Fruit fly (Drosophila melanogaster) whole organism, embryonic: Measurements from ENCODE around the gene Gr22c.
A peak's percentile ranks its signal among the peaks of the same experiment; 100 is the strongest.

Experiments
- Abd-B ChIP-seq: fragments of 200-800 bp; sonication (Bioruptor generic); optimal IDR thresholded peaks from 2 replicates; lab custom pipeline; 2018; ENCODE audit warnings: missing biosample characterization, mild to moderate bottlenecking, missing genetic modification characterization, moderate library complexity
- Asciz ChIP-seq: fragments of 200-800 bp; sonication (Bioruptor generic); optimal IDR thresholded peaks from 2 replicates; lab custom pipeline; 2017; ENCODE audit warnings: missing biosample characterization, mild to moderate bottlenecking, missing genetic modification characterization, missing genetic modification reagents
- Blimp-1 ChIP-seq: fragments of 200-800 bp; sonication (Bioruptor generic); optimal IDR thresholded peaks from 3 replicates; lab custom pipeline; 2018; ENCODE audit warnings: missing biosample characterization, missing genetic modification characterization, mild to moderate bottlenecking, moderate library complexity, missing genetic modification reagents
- Bteb2 ChIP-seq: fragments of 200-800 bp; sonication (Bioruptor generic); optimal IDR thresholded peaks from 2 replicates; lab custom pipeline; 2016; ENCODE audit warnings: missing biosample characterization, missing genetic modification characterization
- CG10543 ChIP-seq: fragments of 200-800 bp; sonication (Bioruptor generic); optimal IDR thresholded peaks from 3 replicates; lab custom pipeline; 2017; ENCODE audit warnings: missing biosample characterization, mild to moderate bottlenecking, missing genetic modification characterization, moderate library complexity
- CG10979 ChIP-seq: fragments of 200-800 bp; sonication (Bioruptor generic); optimal IDR thresholded peaks from 2 replicates; lab custom pipeline; 2018; ENCODE audit warnings: missing biosample characterization, mild to moderate bottlenecking, missing genetic modification characterization, moderate library complexity
- CG12299 ChIP-seq: fragments of 200-800 bp; sonication (Bioruptor generic); optimal IDR thresholded peaks from 2 replicates; lab custom pipeline; 2018; ENCODE audit warnings: missing biosample characterization, mild to moderate bottlenecking, missing genetic modification characterization
- CG1602 ChIP-seq: fragments of 200-800 bp; sonication (Bioruptor generic); optimal IDR thresholded peaks from 3 replicates; lab custom pipeline; 2016; ENCODE audit warnings: missing biosample characterization, missing genetic modification characterization
- CG17328 ChIP-seq: fragments of 200-800 bp; sonication (Bioruptor generic); IDR thresholded peaks from 2 replicates; pipeline ENCODE4 v1.3.6; 2022; ENCODE audit warnings: missing biosample characterization, missing genetic modification characterization
- CG17385 ChIP-seq: fragments of 200-800 bp; sonication (Bioruptor generic); optimal IDR thresholded peaks from 3 replicates; lab custom pipeline; 2018; ENCODE audit warnings: missing biosample characterization, mild to moderate bottlenecking, missing genetic modification characterization
- CG30403 ChIP-seq: fragments of 200-800 bp; sonication (Bioruptor generic); optimal IDR thresholded peaks from 3 replicates; lab custom pipeline; 2016; ENCODE audit warnings: missing biosample characterization, missing genetic modification characterization
- CG3065 ChIP-seq: fragments of 200-800 bp; sonication (Bioruptor generic); optimal IDR thresholded peaks from 2 replicates; lab custom pipeline; 2016; ENCODE audit warnings: missing biosample characterization, missing genetic modification characterization
- CG31441 ChIP-seq: fragments of 200-800 bp; sonication (Bioruptor generic); IDR thresholded peaks from 2 replicates; pipeline ENCODE4 v1.3.6; 2022; ENCODE audit warnings: missing biosample characterization, missing genetic modification characterization
- CG32772 ChIP-seq: fragments of 200-800 bp; sonication (Bioruptor generic); IDR thresholded peaks from 2 replicates; pipeline ENCODE4 v1.3.6; 2022; ENCODE audit warnings: missing biosample characterization, missing genetic modification characterization
- CG34376 ChIP-seq: fragments of 200-800 bp; sonication (Bioruptor generic); optimal IDR thresholded peaks from 2 replicates; lab custom pipeline; 2018; ENCODE audit warnings: missing biosample characterization, mild to moderate bottlenecking, missing genetic modification characterization
- CG3726 ChIP-seq: fragments of 200-800 bp; sonication (Bioruptor generic); IDR thresholded peaks from 3 replicates; pipeline ENCODE4, ENCODE4 v1.3.6; 2022; ENCODE audit warnings: missing biosample characterization, missing genetic modification characterization
- CG3847 ChIP-seq: fragments of 200-800 bp; sonication (Bioruptor generic); IDR thresholded peaks from 2 replicates; pipeline ENCODE4 v1.3.6; 2022; ENCODE audit warnings: missing biosample characterization, missing genetic modification characterization
- CG4404 ChIP-seq: fragments of 200-800 bp; sonication (Bioruptor generic); IDR thresholded peaks from 2 replicates; pipeline ENCODE4 v1.3.6; 2022; ENCODE audit warnings: missing biosample characterization, missing genetic modification characterization
- CG6765 ChIP-seq: fragments of 200-800 bp; sonication (Bioruptor generic); optimal IDR thresholded peaks from 3 replicates; lab custom pipeline; 2017; ENCODE audit warnings: missing biosample characterization, mild to moderate bottlenecking, missing genetic modification characterization
- CG6854 ChIP-seq: fragments of 200-800 bp; sonication (Bioruptor generic); optimal IDR thresholded peaks from 3 replicates; lab custom pipeline; 2017; ENCODE audit warnings: missing biosample characterization, mild to moderate bottlenecking, missing genetic modification characterization
- CG7928 ChIP-seq: fragments of 200-800 bp; sonication (Bioruptor generic); optimal IDR thresholded peaks from 2 replicates; lab custom pipeline; 2017; ENCODE audit warnings: missing biosample characterization, mild to moderate bottlenecking, missing genetic modification characterization
- CG9797 ChIP-seq: fragments of 200-800 bp; sonication (Bioruptor generic); optimal IDR thresholded peaks from 3 replicates; lab custom pipeline; 2018; ENCODE audit warnings: missing biosample characterization, mild to moderate bottlenecking, missing genetic modification characterization
- CG9876 ChIP-seq: fragments of 200-800 bp; sonication (Bioruptor generic); optimal IDR thresholded peaks from 2 replicates; lab custom pipeline; 2016; ENCODE audit warnings: missing biosample characterization, missing genetic modification characterization
- CTCF ChIP-seq: fragments of 200-800 bp; sonication (Bioruptor generic); optimal IDR thresholded peaks from 2 replicates; lab custom pipeline; 2017; ENCODE audit warnings: missing biosample characterization, mild to moderate bottlenecking, missing genetic modification characterization, moderate library complexity
- Dref ChIP-seq: fragments of 200-800 bp; sonication (Bioruptor generic); IDR thresholded peaks from 2 replicates; pipeline ENCODE4 v1.3.6; 2022; ENCODE audit warnings: missing biosample characterization, missing genetic modification characterization
- E2f2 ChIP-seq: fragments of 200-800 bp; sonication (Bioruptor generic); IDR thresholded peaks from 2 replicates; pipeline ENCODE4 v1.3.6; 2022; ENCODE audit warnings: missing biosample characterization, missing genetic modification characterization
- Hr3 ChIP-seq: fragments of 200-800 bp; sonication (Bioruptor generic); optimal IDR thresholded peaks from 3 replicates; lab custom pipeline; 2016; ENCODE audit warnings: missing biosample characterization, missing genetic modification characterization
- MESR4 ChIP-seq: fragments of 200-800 bp; sonication (Bioruptor generic); optimal IDR thresholded peaks from 2 replicates; lab custom pipeline; 2018; ENCODE audit warnings: missing biosample characterization, mild to moderate bottlenecking, missing genetic modification characterization, moderate library complexity
- Mrtf ChIP-seq: fragments of 200-800 bp; sonication (Bioruptor generic); IDR thresholded peaks from 3 replicates; pipeline ENCODE4 v1.3.6; 2022; ENCODE audit warnings: missing biosample characterization, missing genetic modification characterization
- NC2β ChIP-seq: fragments of 200-800 bp; sonication (Bioruptor generic); optimal IDR thresholded peaks from 2 replicates; lab custom pipeline; 2016; ENCODE audit warnings: missing biosample characterization, missing genetic modification characterization
- Ravus ChIP-seq: fragments of 200-800 bp; sonication (Bioruptor generic); IDR thresholded peaks from 2 replicates; pipeline ENCODE4 v1.3.6; 2022; ENCODE audit warnings: missing biosample characterization, missing genetic modification characterization
- Rfx ChIP-seq: fragments of 200-800 bp; sonication (Bioruptor generic); IDR thresholded peaks from 2 replicates; pipeline ENCODE4 v1.3.6; 2022; ENCODE audit warnings: missing biosample characterization, missing genetic modification characterization
- Six4 ChIP-seq: fragments of 200-800 bp; sonication (Bioruptor generic); optimal IDR thresholded peaks from 2 replicates; lab custom pipeline; 2016; ENCODE audit warnings: missing biosample characterization, missing genetic modification characterization
- Sox100B ChIP-seq: fragments of 200-800 bp; sonication (Bioruptor generic); optimal IDR thresholded peaks from 3 replicates; lab custom pipeline; 2018; ENCODE audit warnings: missing biosample characterization, mild to moderate bottlenecking, missing genetic modification characterization
- Vsx1 ChIP-seq: fragments of 200-800 bp; sonication (Bioruptor generic); optimal IDR thresholded peaks from 2 replicates; lab custom pipeline; 2017; ENCODE audit warnings: missing biosample characterization, mild to moderate bottlenecking, missing genetic modification characterization, missing genetic modification reagents
- bcd ChIP-seq: fragments of 200-800 bp; sonication (Bioruptor generic); optimal IDR thresholded peaks from 2 replicates; lab custom pipeline; 2017; ENCODE audit warnings: missing biosample characterization, mild to moderate bottlenecking, missing genetic modification characterization
- bowl ChIP-seq: fragments of 200-800 bp; sonication (Bioruptor generic); IDR thresholded peaks from 2 replicates; pipeline ENCODE4 v1.3.6; 2022; ENCODE audit warnings: missing biosample characterization, missing genetic modification characterization
- cad ChIP-seq: fragments of >200 bp; optimal IDR thresholded peaks from 2 replicates; lab custom pipeline; 2017; ENCODE audit warnings: missing biosample characterization, missing genetic modification characterization
- dm ChIP-seq: fragments of 200-800 bp; sonication (Bioruptor generic); optimal IDR thresholded peaks from 3 replicates; lab custom pipeline; 2016; ENCODE audit warnings: missing biosample characterization, missing genetic modification characterization
- dmrt11E ChIP-seq: fragments of 200-800 bp; sonication (Bioruptor generic); optimal IDR thresholded peaks from 3 replicates; lab custom pipeline; 2018; ENCODE audit warnings: missing biosample characterization, mild to moderate bottlenecking, missing genetic modification characterization, moderate library complexity
- ewg ChIP-seq: fragments of 200-800 bp; sonication (Bioruptor generic); optimal IDR thresholded peaks from 3 replicates; lab custom pipeline; 2017; ENCODE audit warnings: mild to moderate bottlenecking, missing biosample characterization, missing genetic modification reagents, missing genetic modification characterization
- lbe ChIP-seq: fragments of 200-800 bp; sonication (Bioruptor generic); optimal IDR thresholded peaks from 2 replicates; lab custom pipeline; 2016; ENCODE audit warnings: missing biosample characterization, mild to moderate bottlenecking, missing genetic modification characterization
- lola ChIP-seq, 3 experiments: fragments of >200 bp in 2 of 3; fragments of 200-800 bp in 1 of 3; sonication (Bioruptor generic) in 1 of 3; optimal IDR thresholded peaks; 2 replicates each; lab custom pipeline; 2017 to 2019; ENCODE audit warnings: missing biosample characterization in 3 of 3, missing genetic modification characterization in 3 of 3, mild to moderate bottlenecking in 1 of 3, moderate library complexity in 1 of 3
- nom ChIP-seq: fragments of 200-800 bp; sonication (Bioruptor generic); optimal IDR thresholded peaks from 2 replicates; lab custom pipeline; 2017; ENCODE audit warnings: missing biosample characterization, missing genetic modification characterization, mild to moderate bottlenecking, moderate library complexity, missing genetic modification reagents
- sd ChIP-seq: fragments of 200-800 bp; sonication (Bioruptor generic); optimal IDR thresholded peaks from 3 replicates; lab custom pipeline; 2018; ENCODE audit warnings: missing biosample characterization, mild to moderate bottlenecking, missing genetic modification characterization, moderate library complexity
- seq ChIP-seq: fragments of 200-800 bp; sonication (Bioruptor generic); IDR thresholded peaks from 2 replicates; pipeline ENCODE4 v1.3.6; 2022; ENCODE audit warnings: missing biosample characterization, missing genetic modification characterization
- sob ChIP-seq: fragments of 200-800 bp; sonication (Bioruptor generic); IDR thresholded peaks from 2 replicates; pipeline ENCODE4 v1.3.6; 2022; ENCODE audit warnings: missing biosample characterization, missing genetic modification characterization
- sr ChIP-seq: fragments of 200-800 bp; sonication (Bioruptor generic); IDR thresholded peaks from 3 replicates; pipeline ENCODE4 v1.3.6; 2022; ENCODE audit warnings: missing biosample characterization, missing genetic modification characterization
- tx ChIP-seq: fragments of 200-800 bp; sonication (Bioruptor generic); optimal IDR thresholded peaks from 2 replicates; lab custom pipeline; 2016; ENCODE audit warnings: missing biosample characterization, missing genetic modification characterization
- wor ChIP-seq: fragments of 200-800 bp; sonication (Bioruptor generic); IDR thresholded peaks from 2 replicates; pipeline ENCODE4 v1.3.6; 2022; ENCODE audit warnings: missing biosample characterization, missing genetic modification characterization
- yki ChIP-seq: fragments of >200 bp; optimal IDR thresholded peaks from 3 replicates; lab custom pipeline; 2018

Gene Gr22c

dm6 chr2L:1837717-1838368 lies 46.2 kb upstream of the Gr22c start:
- TF ChIP-seq seq (GFP tag; lab: Robert Waterston, UW) = no peak
- TF ChIP-seq lola (GFP tag; optimal IDR thresholded peaks at IDR 0.05; lab: Kevin White, UChicago) = no peak
- no peak for TF ChIP-seq CG3726 (GFP tag; lab: Robert Waterston, UW)
- no peak for TF ChIP-seq Dref (GFP tag; lab: Robert Waterston, UW)
- no peak for TF ChIP-seq CG10979
- TF ChIP-seq ewg = peak; percentile 0
- peak; percentile 35 for TF ChIP-seq CG17385 (GFP tag; lab: Kevin White, UChicago)
- no peak for TF ChIP-seq CG9876 (GFP tag; lab: Kevin White, UChicago)
- TF ChIP-seq Ravus = no peak
- peak; percentile 4 for TF ChIP-seq tx (GFP tag; lab: Kevin White, UChicago)
- TF ChIP-seq yki = no peak
- TF ChIP-seq CG3847 (GFP tag; lab: Robert Waterston, UW) = 0 out of 2 replicates have a peak, but pooled peaks have one; percentile 31
- TF ChIP-seq sr (GFP tag; lab: Robert Waterston, UW) = no peak
- TF ChIP-seq Six4 = no peak
- TF ChIP-seq CG30403 (GFP tag; lab: Kevin White, UChicago) = no peak
- no peak for TF ChIP-seq NC2β (GFP tag; lab: Kevin White, UChicago)
- TF ChIP-seq Hr3 (GFP tag; lab: Kevin White, UChicago) = no peak
- TF ChIP-seq CG1602 (GFP tag; lab: Kevin White, UChicago) = no peak
- no peak for TF ChIP-seq Blimp-1 (GFP tag; lab: Kevin White, UChicago)
- no peak for TF ChIP-seq lbe (GFP tag; lab: Kevin White, UChicago)
- TF ChIP-seq CG7928 (GFP tag; lab: Kevin White, UChicago) = no peak
- no peak for TF ChIP-seq cad
- TF ChIP-seq dmrt11E (tag; lab: Kevin White, UChicago) = no peak
- no peak for TF ChIP-seq dm (GFP tag; lab: Kevin White, UChicago)
- no peak for TF ChIP-seq Asciz (GFP tag; lab: Kevin White, UChicago)
- no peak for TF ChIP-seq CG12299 (tag; lab: Kevin White, UChicago)
- TF ChIP-seq CG9797 (GFP tag; lab: Kevin White, UChicago) = no peak
- no peak for TF ChIP-seq CG6854 (GFP tag; lab: Kevin White, UChicago)
- TF ChIP-seq CG17328 = no peak
- TF ChIP-seq CG34376 (GFP tag; lab: Kevin White, UChicago) = no peak
- no peak for TF ChIP-seq CG6765 (GFP tag; lab: Kevin White, UChicago)
- TF ChIP-seq CG10543 = no peak
- TF ChIP-seq Mrtf (GFP tag; lab: Robert Waterston, UW) = peak; percentile 45; the same call in 1 of the 3 replicates
- TF ChIP-seq Abd-B (GFP tag; lab: Kevin White, UChicago) = peak; percentile 23
- no peak for TF ChIP-seq CG3065 (GFP tag; lab: Kevin White, UChicago)
- no peak for TF ChIP-seq CG32772 (GFP tag; lab: Robert Waterston, UW)
- no peak for TF ChIP-seq Vsx1 (GFP tag; lab: Kevin White, UChicago)
- peak; percentile 53 for TF ChIP-seq Rfx
- no peak for TF ChIP-seq MESR4 (GFP tag; lab: Kevin White, UChicago)
- no peak for TF ChIP-seq nom (GFP tag; lab: Kevin White, UChicago)
- TF ChIP-seq Bteb2 (GFP tag; lab: Kevin White, UChicago) = no peak
- no peak for TF ChIP-seq CG31441 (GFP tag; lab: Robert Waterston, UW)
- TF ChIP-seq E2f2 (GFP tag; lab: Robert Waterston, UW) = no peak
- TF ChIP-seq CG4404 = no peak
- TF ChIP-seq CTCF (GFP tag; lab: Kevin White, UChicago) = no peak
- TF ChIP-seq Sox100B (GFP tag; lab: Kevin White, UChicago) = no peak
- peak; percentile 58 for TF ChIP-seq sob (GFP tag; lab: Robert Waterston, UW)
- no peak for TF ChIP-seq wor (GFP tag; lab: Robert Waterston, UW)
- peak; percentile 23 for TF ChIP-seq bcd (GFP tag; lab: Kevin White, UChicago)
- no peak for TF ChIP-seq sd (tag; lab: Kevin White, UChicago)
- TF ChIP-seq bowl = no peak
